Fruit fly (Drosophila melanogaster) whole organism, embryonic: ENCODE data around the gene spel1.

Experiments
- Aef1 ChIP-seq: fragments of 200-800 bp; sonication (Bioruptor generic); IDR thresholded peaks from 3 replicates; pipeline ENCODE4 v1.3.6; 2022; ENCODE audit warnings: missing biosample characterization, missing genetic modification characterization
- B-H1 ChIP-seq: fragments of 200-800 bp; sonication (Bioruptor generic); IDR thresholded peaks from 3 replicates; pipeline ENCODE4 v1.3.6; 2022; ENCODE audit warnings: missing biosample characterization, missing genetic modification characterization
- B-H2 ChIP-seq: fragments of 200-800 bp; sonication (Bioruptor generic); optimal IDR thresholded peaks from 2 replicates; lab custom pipeline; 2018; ENCODE audit warnings: missing biosample characterization, mild to moderate bottlenecking, missing genetic modification characterization
- CG10543 ChIP-seq: fragments of 200-800 bp; sonication (Bioruptor generic); optimal IDR thresholded peaks from 3 replicates; lab custom pipeline; 2017; ENCODE audit warnings: missing biosample characterization, mild to moderate bottlenecking, missing genetic modification characterization, moderate library complexity
- CG12071 ChIP-seq: fragments of 200-800 bp; sonication (Bioruptor generic); optimal IDR thresholded peaks from 3 replicates; lab custom pipeline; 2018; ENCODE audit warnings: missing biosample characterization, mild to moderate bottlenecking, missing genetic modification characterization
- CG1233 ChIP-seq: fragments of 200-800 bp; sonication (Bioruptor generic); optimal IDR thresholded peaks from 4 replicates; lab custom pipeline; 2018; ENCODE audit warnings: missing biosample characterization, mild to moderate bottlenecking, missing genetic modification characterization
- CG12942 ChIP-seq: fragments of 200-800 bp; sonication (Bioruptor generic); optimal IDR thresholded peaks from 3 replicates; lab custom pipeline; 2016; ENCODE audit warnings: missing biosample characterization, missing genetic modification characterization
- CG13123 ChIP-seq: fragments of 200-800 bp; sonication (Bioruptor generic); optimal IDR thresholded peaks from 2 replicates; lab custom pipeline; 2016; ENCODE audit warnings: missing biosample characterization, missing genetic modification characterization
- CG1647 ChIP-seq: fragments of 200-800 bp; sonication (Bioruptor generic); optimal IDR thresholded peaks from 3 replicates; lab custom pipeline; 2016; ENCODE audit warnings: missing biosample characterization, missing genetic modification characterization
- CG16813 ChIP-seq: fragments of 200-800 bp; sonication (Bioruptor generic); IDR thresholded peaks from 3 replicates; pipeline ENCODE4 v1.3.6; 2022; ENCODE audit warnings: missing biosample characterization, missing genetic modification characterization; ENCODE audit not compliant: partially characterized antibody
- CG17359 ChIP-seq: fragments of 200-800 bp; sonication (Bioruptor generic); optimal IDR thresholded peaks from 3 replicates; lab custom pipeline; 2018; ENCODE audit warnings: missing biosample characterization, mild to moderate bottlenecking, missing genetic modification characterization, moderate library complexity
- CG32772 ChIP-seq: fragments of 200-800 bp; sonication (Bioruptor generic); IDR thresholded peaks from 2 replicates; pipeline ENCODE4 v1.3.6; 2022; ENCODE audit warnings: missing biosample characterization, missing genetic modification characterization
- CG34422 ChIP-seq: fragments of 200-800 bp; sonication (Bioruptor generic); IDR thresholded peaks from 3 replicates; pipeline ENCODE4 v1.3.6; 2022; ENCODE audit warnings: missing biosample characterization, missing genetic modification characterization
- CG4360 ChIP-seq: fragments of 200-800 bp; sonication (Bioruptor generic); IDR thresholded peaks from 2 replicates; pipeline ENCODE4 v1.3.6; 2022; ENCODE audit warnings: missing biosample characterization, missing genetic modification characterization
- CG4404 ChIP-seq: fragments of 200-800 bp; sonication (Bioruptor generic); IDR thresholded peaks from 2 replicates; pipeline ENCODE4 v1.3.6; 2022; ENCODE audit warnings: missing biosample characterization, missing genetic modification characterization
- CG4424 ChIP-seq: fragments of 200-800 bp; sonication (Bioruptor generic); optimal IDR thresholded peaks from 3 replicates; lab custom pipeline; 2016; ENCODE audit warnings: missing biosample characterization, missing genetic modification characterization
- CG4820 ChIP-seq: fragments of 200-800 bp; sonication (Bioruptor generic); optimal IDR thresholded peaks from 3 replicates; lab custom pipeline; 2016; ENCODE audit warnings: missing biosample characterization, missing genetic modification characterization
- CG6175 ChIP-seq: fragments of 200-800 bp; sonication (Bioruptor generic); IDR thresholded peaks from 3 replicates; pipeline ENCODE4 v1.3.6; 2022; ENCODE audit warnings: missing biosample characterization, missing genetic modification characterization
- CG6683 ChIP-seq: fragments of 200-800 bp; sonication (Bioruptor generic); optimal IDR thresholded peaks from 2 replicates; lab custom pipeline; 2017; ENCODE audit warnings: missing biosample characterization, mild to moderate bottlenecking, missing genetic modification characterization, missing genetic modification reagents
- CG6791 ChIP-seq: fragments of 200-800 bp; sonication (Bioruptor generic); IDR thresholded peaks from 3 replicates; pipeline ENCODE4 v1.3.6; 2022; ENCODE audit warnings: missing biosample characterization, missing genetic modification characterization; ENCODE audit not compliant: partially characterized antibody
- CG6854 ChIP-seq: fragments of 200-800 bp; sonication (Bioruptor generic); optimal IDR thresholded peaks from 3 replicates; lab custom pipeline; 2017; ENCODE audit warnings: missing biosample characterization, mild to moderate bottlenecking, missing genetic modification characterization
- CG7786 ChIP-seq: fragments of 200-800 bp; sonication (Bioruptor generic); optimal IDR thresholded peaks from 2 replicates; lab custom pipeline; 2016; ENCODE audit warnings: missing biosample characterization, missing genetic modification characterization
- CG8388 ChIP-seq: fragments of 200-800 bp; sonication (Bioruptor generic); optimal IDR thresholded peaks from 2 replicates; lab custom pipeline; 2019; ENCODE audit warnings: missing biosample characterization, mild to moderate bottlenecking, missing genetic modification characterization, moderate library complexity
- CG9215 ChIP-seq: fragments of 200-800 bp; sonication (Bioruptor generic); IDR thresholded peaks from 2 replicates; pipeline ENCODE4 v1.3.6; 2022; ENCODE audit warnings: missing biosample characterization, missing genetic modification characterization
- Dp ChIP-seq: fragments of 200-800 bp; sonication (Bioruptor generic); optimal IDR thresholded peaks from 2 replicates; lab custom pipeline; 2018; ENCODE audit warnings: missing biosample characterization, mild to moderate bottlenecking, missing genetic modification characterization, moderate library complexity
- GATAe ChIP-seq: fragments of 200-800 bp; sonication (Bioruptor generic); conservative IDR thresholded peaks from 2 replicates; pipeline ENCODE4 v1.3.6; 2022; ENCODE audit warnings: missing biosample characterization, missing genetic modification characterization
- Hr3 ChIP-seq: fragments of 200-800 bp; sonication (Bioruptor generic); optimal IDR thresholded peaks from 3 replicates; lab custom pipeline; 2016; ENCODE audit warnings: missing biosample characterization, missing genetic modification characterization
- Jarid2 ChIP-seq: fragments of 200-800 bp; sonication (Bioruptor generic); optimal IDR thresholded peaks from 3 replicates; lab custom pipeline; 2017; ENCODE audit warnings: mild to moderate bottlenecking, missing biosample characterization, missing genetic modification reagents, missing genetic modification characterization
- Lhr ChIP-seq: fragments of 200-800 bp; sonication (Bioruptor generic); optimal IDR thresholded peaks from 3 replicates; lab custom pipeline; 2017; ENCODE audit warnings: mild to moderate bottlenecking, missing biosample characterization, missing genetic modification reagents, missing genetic modification characterization
- Max ChIP-seq: fragments of 200-800 bp; sonication (Bioruptor generic); optimal IDR thresholded peaks from 2 replicates; lab custom pipeline; 2016; ENCODE audit warnings: missing biosample characterization, mild to moderate bottlenecking, missing genetic modification characterization
- Mrtf ChIP-seq: fragments of 200-800 bp; sonication (Bioruptor generic); IDR thresholded peaks from 3 replicates; pipeline ENCODE4 v1.3.6; 2022; ENCODE audit warnings: missing biosample characterization, missing genetic modification characterization
- Nf-YB ChIP-seq: fragments of 200-800 bp; sonication (Bioruptor generic); optimal IDR thresholded peaks from 3 replicates; lab custom pipeline; 2019; ENCODE audit warnings: missing biosample characterization, mild to moderate bottlenecking, missing genetic modification characterization, moderate library complexity
- Oli ChIP-seq: fragments of 200-800 bp; sonication (Bioruptor generic); optimal IDR thresholded peaks from 2 replicates; lab custom pipeline; 2018; ENCODE audit warnings: missing biosample characterization, mild to moderate bottlenecking, missing genetic modification characterization, moderate library complexity
- PHDP ChIP-seq: fragments of 200-800 bp; sonication (Bioruptor generic); optimal IDR thresholded peaks from 3 replicates; lab custom pipeline; 2018; ENCODE audit warnings: missing biosample characterization, mild to moderate bottlenecking, missing genetic modification characterization, moderate library complexity
- Ravus ChIP-seq: fragments of 200-800 bp; sonication (Bioruptor generic); IDR thresholded peaks from 2 replicates; pipeline ENCODE4 v1.3.6; 2022; ENCODE audit warnings: missing biosample characterization, missing genetic modification characterization
- Trl ChIP-seq, 3 experiments: fragments of >200 bp in 2 of 3; fragments of 200-800 bp in 1 of 3; sonication (Bioruptor generic) in 1 of 3; optimal IDR thresholded peaks; 2 replicates in 1 of 3; 3 replicates in 2 of 3; lab custom pipeline; 2016 to 2017; ENCODE audit warnings: missing biosample characterization in 1 of 3, missing genetic modification characterization in 1 of 3
- btn ChIP-seq: fragments of 200-800 bp; sonication (Bioruptor generic); optimal IDR thresholded peaks from 2 replicates; lab custom pipeline; 2016; ENCODE audit warnings: missing biosample characterization, missing genetic modification characterization
- chif ChIP-seq, 2 experiments: fragments of 200-800 bp; sonication (Bioruptor generic); optimal IDR thresholded peaks; 3 replicates each; lab custom pipeline; 2016; ENCODE audit warnings: missing biosample characterization in 2 of 2, missing genetic modification characterization in 2 of 2
- dmrt11E ChIP-seq: fragments of 200-800 bp; sonication (Bioruptor generic); optimal IDR thresholded peaks from 3 replicates; lab custom pipeline; 2018; ENCODE audit warnings: missing biosample characterization, mild to moderate bottlenecking, missing genetic modification characterization, moderate library complexity
- kay ChIP-seq: fragments of 200-800 bp; sonication (Bioruptor generic); optimal IDR thresholded peaks from 2 replicates; lab custom pipeline; 2016; ENCODE audit warnings: missing biosample characterization, missing genetic modification characterization
- lilli ChIP-seq: fragments of 200-800 bp; sonication (Bioruptor generic); optimal IDR thresholded peaks from 3 replicates; lab custom pipeline; 2016; ENCODE audit warnings: missing biosample characterization, missing genetic modification characterization
- oc ChIP-seq: fragments of 200-800 bp; sonication (Bioruptor generic); optimal IDR thresholded peaks from 2 replicates; lab custom pipeline; 2018; ENCODE audit warnings: missing biosample characterization, mild to moderate bottlenecking, missing genetic modification characterization, moderate library complexity
- psq ChIP-seq: fragments of 200-800 bp; sonication (Bioruptor generic); optimal IDR thresholded peaks from 2 replicates; lab custom pipeline; 2017; ENCODE audit warnings: missing biosample characterization, missing genetic modification characterization
- pum ChIP-seq: fragments of 200-800 bp; sonication (Bioruptor generic); optimal IDR thresholded peaks from 2 replicates; lab custom pipeline; 2016; ENCODE audit warnings: missing biosample characterization, missing genetic modification characterization
- pzg ChIP-seq: fragments of 200-800 bp; sonication (Bioruptor generic); optimal IDR thresholded peaks from 3 replicates; lab custom pipeline; 2018; ENCODE audit warnings: missing biosample characterization, mild to moderate bottlenecking, missing genetic modification characterization, moderate library complexity
- sc ChIP-seq, 3 experiments: fragments of >200 bp in 2 of 3; fragments of 200-800 bp in 1 of 3; sonication (Bioruptor generic) in 1 of 3; optimal IDR thresholded peaks; 2 replicates in 2 of 3; 3 replicates in 1 of 3; lab custom pipeline; 2017; ENCODE audit warnings: mild to moderate bottlenecking in 1 of 3, missing biosample characterization in 1 of 3, missing genetic modification characterization in 1 of 3, missing genetic modification reagents in 1 of 3
- tap ChIP-seq: fragments of 200-800 bp; optimal IDR thresholded peaks from 3 replicates; lab custom pipeline; 2019; ENCODE audit warnings: missing biosample characterization, mild to moderate bottlenecking, missing genetic modification characterization, moderate library complexity
- tup ChIP-seq: fragments of 200-800 bp; sonication (Bioruptor generic); optimal IDR thresholded peaks from 2 replicates; lab custom pipeline; 2016; ENCODE audit warnings: missing biosample characterization, mild to moderate bottlenecking, missing genetic modification characterization, moderate library complexity
- unpg ChIP-seq: fragments of 200-800 bp; sonication (Bioruptor generic); optimal IDR thresholded peaks from 3 replicates; lab custom pipeline; 2018; ENCODE audit warnings: missing biosample characterization, mild to moderate bottlenecking, missing genetic modification characterization, moderate library complexity

The spel1 gene

dm6 chr2L:14394298-14395064 lies 32.6 kb downstream of the spel1 start:
- TF ChIP-seq GATAe (GFP tag; lab: Robert Waterston, UW) (no peak; the same call in 1 of the 2 replicates), CG16813 (GFP tag; lab: Robert Waterston, UW) (no peak), CG6683 (GFP tag; lab: Kevin White, UChicago) (no peak), CG6175 (peak; percentile 78), B-H1 (GFP tag; lab: Robert Waterston, UW) (no peak), dmrt11E (tag; lab: Kevin White, UChicago) (no peak), CG1233 (GFP tag; lab: Kevin White, UChicago) (peak; percentile 29), tup (GFP tag; lab: Kevin White, UChicago) (no peak), pzg (GFP tag; lab: Kevin White, UChicago) (no peak), Jarid2 (GFP tag; lab: Kevin White, UChicago) (peak; percentile 5), Dp (GFP tag; lab: Kevin White, UChicago) (no peak), CG12942 (GFP tag; lab: Kevin White, UChicago) (no peak), CG6791 (GFP tag; lab: Robert Waterston, UW) (no peak), CG13123 (GFP tag; lab: Kevin White, UChicago) (no peak), Mrtf (no peak), Lhr (GFP tag; lab: Kevin White, UChicago) (no peak), Nf-YB (GFP tag; lab: Kevin White, UChicago) (peak; percentile 36), PHDP (tag; lab: Kevin White, UChicago) (peak; percentile 63), CG10543 (no peak), CG7786 (GFP tag; lab: Kevin White, UChicago) (no peak), pum (GFP tag; lab: Kevin White, UChicago) (no peak), CG4404 (GFP tag; lab: Robert Waterston, UW) (no peak), CG32772 (GFP tag; lab: Robert Waterston, UW) (no peak), Max (GFP tag; lab: Kevin White, UChicago) (no peak), kay (GFP tag; lab: Kevin White, UChicago) (no peak), Aef1 (GFP tag; lab: Robert Waterston, UW) (no peak), CG1647 (GFP tag; lab: Kevin White, UChicago) (no peak), sc (optimal IDR thresholded peaks at IDR 0.05; lab: Kevin White, UChicago) (no peak), sc (GFP tag; optimal IDR thresholded peaks at IDR 0.05; lab: Kevin White, UChicago) (no peak), Trl (optimal IDR thresholded peaks at IDR 0.05; lab: Kevin White, UChicago) (no peak), Trl (GFP tag; optimal IDR thresholded peaks at IDR 0.05; lab: Kevin White, UChicago) (no peak), Oli (tag; lab: Kevin White, UChicago) (peak; percentile 44), CG4424 (GFP tag; lab: Kevin White, UChicago) (peak; percentile 16), unpg (peak; percentile 63), B-H2 (GFP tag; lab: Kevin White, UChicago) (peak; percentile 77), CG12071 (peak; percentile 69), psq (GFP tag; lab: Kevin White, UChicago) (no peak), CG4360 (GFP tag; lab: Robert Waterston, UW) (no peak), lilli (GFP tag; lab: Kevin White, UChicago) (peak; percentile 0), tap (tag; lab: Kevin White, UChicago) (peak; percentile 69), btn (GFP tag; lab: Kevin White, UChicago) (no peak), CG17359 (tag; lab: Kevin White, UChicago) (peak; percentile 27), CG8388 (GFP tag; lab: Kevin White, UChicago) (peak; percentile 49), CG4820 (GFP tag; lab: Kevin White, UChicago) (no peak), CG9215 (GFP tag; lab: Robert Waterston, UW) (no peak), Hr3 (GFP tag; lab: Kevin White, UChicago) (no peak), CG6854 (GFP tag; lab: Kevin White, UChicago) (peak; percentile 33), CG34422 (no peak), chif (GFP tag; optimal IDR thresholded peaks at IDR 0.05; lab: Kevin White, UChicago) (no peak), Ravus (GFP tag; lab: Robert Waterston, UW) (no peak), oc (tag; lab: Kevin White, UChicago) (no peak)
